Fruit fly (Drosophila melanogaster): ENCODE results near the gene CG42570.

The CG42570 gene

DNA sequence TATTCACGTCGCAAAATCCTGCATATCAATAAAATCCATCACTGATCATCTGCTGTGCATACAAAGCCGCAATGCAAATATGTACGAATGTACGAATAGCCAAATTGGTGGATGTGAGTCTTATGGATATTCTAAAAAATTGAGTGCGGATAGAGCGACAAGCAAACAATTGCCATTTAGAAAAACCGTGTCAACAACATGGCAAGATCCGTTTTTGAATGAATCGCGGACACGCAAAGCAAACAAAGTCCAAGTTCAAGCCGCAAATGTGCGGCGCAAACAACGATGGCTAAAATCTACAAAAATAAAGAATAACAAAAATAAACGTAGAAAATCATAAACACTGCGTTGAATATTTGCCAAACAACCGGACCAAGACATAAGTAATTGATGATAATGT lies 28.1 kb upstream of the CG42570 start (continued):
- TF ChIP-seq Mrtf (GFP tag; IDR thresholded peaks at IDR 0.05) (no peak), CG15011 (GFP tag; optimal IDR thresholded peaks at IDR 0.05) (no peak), Med (GFP tag) (peak; percentile 83), CG10147 (GFP tag; optimal IDR thresholded peaks at IDR 0.05) (no peak), ara (GFP tag; IDR thresholded peaks at IDR 0.05) (no peak), Hr39 (optimal IDR thresholded peaks at IDR 0.05) (no peak), PHDP (tag; optimal IDR thresholded peaks at IDR 0.05) (no peak), sr (GFP tag; IDR thresholded peaks at IDR 0.05) (no peak), cg (GFP tag; optimal IDR thresholded peaks at IDR 0.05) (no peak), BEAF-32 (GFP tag; optimal IDR thresholded peaks at IDR 0.05) (no peak), tna (GFP tag; IDR thresholded peaks at IDR 0.05; ENCODE audit: partially characterized antibody) (no peak), CG4404 (GFP tag; IDR thresholded peaks at IDR 0.05) (no peak), dysf (GFP tag; IDR thresholded peaks at IDR 0.05) (peak; percentile 27; the same call in 1 of the 3 replicates), H2.0 (GFP tag; IDR thresholded peaks at IDR 0.05) (no peak), CG17385 (GFP tag; optimal IDR thresholded peaks at IDR 0.05) (peak; percentile 18), jigr1 (GFP tag; IDR thresholded peaks at IDR 0.05) (no peak), E2f2 (GFP tag; IDR thresholded peaks at IDR 0.05) (peak; percentile 30; the same call in 1 of the 2 replicates), CG2120 (GFP tag; optimal IDR thresholded peaks at IDR 0.05) (peak; percentile 22), ems (GFP tag; optimal IDR thresholded peaks at IDR 0.05) (no peak), CG10959 (GFP tag; IDR thresholded peaks at IDR 0.05) (no peak), Bteb2 (GFP tag; optimal IDR thresholded peaks at IDR 0.05) (no peak), h (optimal IDR thresholded peaks at IDR 0.05) (no peak), CG8765 (GFP tag; IDR thresholded peaks at IDR 0.05) (no peak), mirr (GFP tag; optimal IDR thresholded peaks at IDR 0.05) (peak; percentile 49), CG11398 (GFP tag; optimal IDR thresholded peaks at IDR 0.05) (no peak), Lhr (GFP tag; optimal IDR thresholded peaks at IDR 0.05) (no peak), CG4424 (GFP tag; optimal IDR thresholded peaks at IDR 0.05) (no peak), dmrt11E (tag; optimal IDR thresholded peaks at IDR 0.05) (no peak), gsb (GFP tag; IDR thresholded peaks at IDR 0.05) (no peak), pho (GFP tag; optimal IDR thresholded peaks at IDR 0.05) (peak; percentile 18), Dad (GFP tag; optimal IDR thresholded peaks at IDR 0.05) (no peak), CG8089 (GFP tag; optimal IDR thresholded peaks at IDR 0.05) (no peak), CG11695 (GFP tag; IDR thresholded peaks at IDR 0.05) (peak; percentile 27; the same call in 1 of the 3 replicates), CG8478 (optimal IDR thresholded peaks at IDR 0.05) (no peak), MESR4 (GFP tag; optimal IDR thresholded peaks at IDR 0.05) (no peak), CG12071 (GFP tag; optimal IDR thresholded peaks at IDR 0.05) (peak; percentile 12), Fer3 (tag; optimal IDR thresholded peaks at IDR 0.05) (peak; percentile 17), Max (GFP tag; optimal IDR thresholded peaks at IDR 0.05) (no peak), CG6813 (GFP tag; optimal IDR thresholded peaks at IDR 0.05) (peak; percentile 52), Ets97D (GFP tag; optimal IDR thresholded peaks at IDR 0.05) (no peak), CG3281 (GFP tag; optimal IDR thresholded peaks at IDR 0.05) (peak; percentile 43), Sry-δ (GFP tag; optimal IDR thresholded peaks at IDR 0.05) (no peak), wor (GFP tag; IDR thresholded peaks at IDR 0.05) (no peak), Spps (tag; optimal IDR thresholded peaks at IDR 0.05) (no peak), CG33213 (GFP tag; optimal IDR thresholded peaks at IDR 0.05) (no peak), luna (GFP tag; optimal IDR thresholded peaks at IDR 0.05) (peak; percentile 40), Meics (GFP tag; optimal IDR thresholded peaks at IDR 0.05) (peak; percentile 35), CG9932 (GFP tag; IDR thresholded peaks at IDR 0.05) (peak; percentile 31; the same call in 1 of the 2 replicates), CG14014 (GFP tag; IDR thresholded peaks at IDR 0.05) (peak; percentile 61; the same call in 1 of the 2 replicates), CG18599 (GFP tag; optimal IDR thresholded peaks at IDR 0.05) (peak; percentile 1), Mad (GFP tag; optimal IDR thresholded peaks at IDR 0.05) (no peak), ci (GFP tag; IDR thresholded peaks at IDR 0.05) (peak; percentile 32; the same call in 1 of the 3 replicates), her (GFP tag; optimal IDR thresholded peaks at IDR 0.05) (peak; percentile 24)
